Worm (Caenorhabditis elegans) whole organism, L4 larva: ENCODE measurements around the gene T03F7.5.

ENCODE experiments used
- F49E8.2 ChIP-seq: sonication (generic microtip); optimal IDR thresholded peaks from 2 replicates; lab custom pipeline; 2016; ENCODE audit warnings: missing compliant biosample characterization, mild to moderate bottlenecking, missing genetic modification characterization, borderline replicate concordance
- R02D3.7 ChIP-seq: fragments of 150-350 bp; sonication (generic microtip); optimal IDR thresholded peaks from 3 replicates; lab custom pipeline; 2014; ENCODE audit warnings: missing biosample characterization, missing genetic modification characterization
- ZK546.5 ChIP-seq, 2 experiments: sonication (generic microtip); optimal IDR thresholded peaks; 2 replicates each; lab custom pipeline; 2017; ENCODE audit warnings: missing biosample characterization in 2 of 2, missing genetic modification characterization in 2 of 2
- aha-1 ChIP-seq: fragments of 150-350 bp; peaks from one replicate; lab custom pipeline; 2014; ENCODE audit warnings: missing biosample characterization, missing genetic modification characterization
- ama-1 ChIP-seq: fragments of 150-350 bp; optimal IDR thresholded peaks from 2 replicates; lab custom pipeline; 2014; ENCODE audit warnings: inconsistent platforms, mixed read lengths
- attf-4 ChIP-seq: sonication (generic microtip); optimal IDR thresholded peaks from 3 replicates; lab custom pipeline; 2017; ENCODE audit warnings: missing biosample characterization, missing genetic modification characterization
- ceh-20 ChIP-seq: fragments of 200-800 bp; sonication (Bioruptor generic); IDR thresholded peaks from 2 replicates; pipeline ENCODE4 v1.3.6; 2022; ENCODE audit warnings: missing genetic modification reagents, missing genetic modification characterization, missing compliant biosample characterization
- ceh-28 ChIP-seq: fragments of 150-350 bp; optimal IDR thresholded peaks from 2 replicates; lab custom pipeline; 2014; ENCODE audit warnings: missing biosample characterization, missing genetic modification reagents, missing genetic modification characterization
- ceh-44 ChIP-seq: fragments of 200-800 bp; sonication (Bioruptor generic); IDR thresholded peaks from 2 replicates; pipeline ENCODE4 v1.3.6; 2022; ENCODE audit warnings: missing genetic modification reagents, missing genetic modification characterization, missing compliant biosample characterization
- daf-12 ChIP-seq: fragments of 150-350 bp; optimal IDR thresholded peaks from 2 replicates; lab custom pipeline; 2014; ENCODE audit warnings: missing biosample characterization, missing genetic modification reagents, missing genetic modification characterization
- daf-16 ChIP-seq, 3 experiments: sonication (generic microtip); optimal IDR thresholded peaks; 2 replicates each; lab custom pipeline; 2016 to 2017; ENCODE audit warnings: missing genetic modification characterization in 3 of 3, missing genetic modification reagents in 3 of 3, mild to moderate bottlenecking in 2 of 3, missing compliant biosample characterization in 2 of 3, missing biosample characterization in 1 of 3, moderate library complexity in 1 of 3
- daf-8 ChIP-seq: fragments of 200-800 bp; sonication (Bioruptor generic); IDR thresholded peaks from 2 replicates; pipeline ENCODE4 v1.3.6; 2022; ENCODE audit warnings: missing genetic modification characterization, missing compliant biosample characterization
- dmd-9 ChIP-seq: fragments of 200-800 bp; sonication (Bioruptor generic); IDR thresholded peaks from 2 replicates; pipeline ENCODE4 v1.3.6; 2022; ENCODE audit warnings: missing genetic modification reagents, missing genetic modification characterization, missing compliant biosample characterization
- duxl-1 ChIP-seq: sonication (generic microtip); optimal IDR thresholded peaks from 2 replicates; lab custom pipeline; 2016; ENCODE audit warnings: mild to moderate bottlenecking, missing genetic modification characterization, moderate library complexity, missing compliant biosample characterization; ENCODE audit not compliant: poor library complexity
- hif-1 ChIP-seq, 2 experiments: sonication (generic microtip); optimal IDR thresholded peaks; 2 replicates each; lab custom pipeline; 2016 to 2017; ENCODE audit warnings: missing compliant biosample characterization in 2 of 2, missing genetic modification characterization in 2 of 2, missing genetic modification reagents in 2 of 2, missing genotype in 2 of 2, mild to moderate bottlenecking in 1 of 2
- hlh-11 ChIP-seq: fragments of 200-800 bp; sonication (Bioruptor generic); optimal IDR thresholded peaks from 2 replicates; lab custom pipeline; 2018; ENCODE audit warnings: mild to moderate bottlenecking, missing genetic modification characterization, missing compliant biosample characterization
- hlh-30 ChIP-seq: sonication (generic microtip); optimal IDR thresholded peaks from 2 replicates; lab custom pipeline; 2017; ENCODE audit warnings: antibody characterized with exemption, mild to moderate bottlenecking, missing genetic modification characterization, missing compliant biosample characterization; ENCODE audit not compliant: insufficient read depth
- jun-1 ChIP-seq: fragments of 150-350 bp; optimal IDR thresholded peaks from 2 replicates; lab custom pipeline; 2014; ENCODE audit warnings: missing biosample characterization, missing genetic modification reagents, missing genetic modification characterization
- lin-15B ChIP-seq: fragments of 150-350 bp; sonication (generic microtip); optimal IDR thresholded peaks from 3 replicates; lab custom pipeline; 2014; ENCODE audit warnings: missing biosample characterization, missing genetic modification characterization
- lin-29 ChIP-seq: fragments of 200-800 bp; sonication (Bioruptor generic); IDR thresholded peaks from 2 replicates; pipeline ENCODE4 v1.3.6; 2022; ENCODE audit warnings: missing genetic modification reagents, missing genetic modification characterization, missing compliant biosample characterization
- madf-5 ChIP-seq, 2 experiments: fragments of 200-800 bp; sonication (Bioruptor generic); IDR thresholded peaks; 2 replicates each; pipeline ENCODE4 v1.3.6; 2022; ENCODE audit warnings: missing compliant biosample characterization in 2 of 2, missing genetic modification characterization in 2 of 2
- mep-1 ChIP-seq: fragments of 150-350 bp; sonication (generic microtip); optimal IDR thresholded peaks from 3 replicates; lab custom pipeline; 2014; ENCODE audit warnings: missing biosample characterization, missing genetic modification characterization
- nhr-111 ChIP-seq: fragments of 200-800 bp; sonication (Bioruptor generic); optimal IDR thresholded peaks from 2 replicates; lab custom pipeline; 2018; ENCODE audit warnings: mild to moderate bottlenecking, missing genetic modification characterization, missing compliant biosample characterization
- nhr-237 ChIP-seq: sonication (generic microtip); optimal IDR thresholded peaks from 2 replicates; lab custom pipeline; 2017; ENCODE audit warnings: missing biosample characterization, missing genetic modification characterization
- nhr-25 ChIP-seq: sonication (generic microtip); optimal IDR thresholded peaks from 2 replicates; lab custom pipeline; 2017; ENCODE audit warnings: missing genetic modification characterization, mild to moderate bottlenecking, missing compliant biosample characterization, antibody characterized with exemption, moderate library complexity, borderline replicate concordance; ENCODE audit not compliant: insufficient read depth
- nhr-28 ChIP-seq: fragments of 150-350 bp; optimal IDR thresholded peaks from 2 replicates; lab custom pipeline; 2014; ENCODE audit warnings: missing biosample characterization, missing genetic modification characterization
- nhr-41 ChIP-seq: fragments of 200-800 bp; sonication (Bioruptor generic); IDR thresholded peaks from 2 replicates; pipeline ENCODE4 v1.3.6; 2022; ENCODE audit warnings: missing genetic modification reagents, missing genetic modification characterization, missing compliant biosample characterization
- nhr-42 ChIP-seq: fragments of 200-800 bp; sonication (Bioruptor generic); IDR thresholded peaks from 2 replicates; pipeline ENCODE4 v1.3.6; 2022; ENCODE audit warnings: missing genetic modification characterization, missing compliant biosample characterization
- nhr-76 ChIP-seq: fragments of 150-350 bp; optimal IDR thresholded peaks from 2 replicates; lab custom pipeline; 2014; ENCODE audit warnings: missing biosample characterization, missing genetic modification characterization
- pha-4 ChIP-seq, 2 experiments: fragments of 150-350 bp in 1 of 2; fragments of 200-800 bp in 1 of 2; sonication (Bioruptor generic) in 1 of 2; IDR thresholded peaks in 1 of 2; optimal IDR thresholded peaks in 1 of 2; 2 replicates each; pipeline versions ENCODE4 v1.3.6 to Lab custom; 2014 to 2022; ENCODE audit warnings: missing genetic modification characterization in 2 of 2, missing genetic modification reagents in 2 of 2, missing biosample characterization in 1 of 2, missing compliant biosample characterization in 1 of 2
- spr-3 ChIP-seq: fragments of 200-800 bp; sonication (Bioruptor generic); optimal IDR thresholded peaks from 2 replicates; lab custom pipeline; 2018; ENCODE audit warnings: mild to moderate bottlenecking, missing genetic modification characterization, missing compliant biosample characterization
- unc-39 ChIP-seq: sonication (generic microtip); optimal IDR thresholded peaks from 2 replicates; lab custom pipeline; 2017; ENCODE audit warnings: missing biosample characterization, missing genetic modification characterization
- unc-62 ChIP-seq, 3 experiments: fragments of 150-350 bp in 1 of 3; sonication (generic microtip); optimal IDR thresholded peaks in 2 of 3; peaks in 1 of 3; 1 replicate in 1 of 3; 2 replicates in 2 of 3; lab custom pipeline; 2014 to 2017; ENCODE audit warnings: missing biosample characterization in 3 of 3, missing genetic modification characterization in 3 of 3, missing genetic modification reagents in 3 of 3, missing genotype in 1 of 3
- vab-7 ChIP-seq: fragments of 200-800 bp; sonication (Bioruptor generic); IDR thresholded peaks from 2 replicates; pipeline ENCODE4 v1.3.6; 2022; ENCODE audit warnings: missing genetic modification reagents, missing genetic modification characterization, missing compliant biosample characterization
- ztf-7 ChIP-seq: fragments of 150-350 bp; optimal IDR thresholded peaks from 2 replicates; lab custom pipeline; 2014; ENCODE audit warnings: missing biosample characterization, missing genetic modification characterization

Gene T03F7.5

DNA sequence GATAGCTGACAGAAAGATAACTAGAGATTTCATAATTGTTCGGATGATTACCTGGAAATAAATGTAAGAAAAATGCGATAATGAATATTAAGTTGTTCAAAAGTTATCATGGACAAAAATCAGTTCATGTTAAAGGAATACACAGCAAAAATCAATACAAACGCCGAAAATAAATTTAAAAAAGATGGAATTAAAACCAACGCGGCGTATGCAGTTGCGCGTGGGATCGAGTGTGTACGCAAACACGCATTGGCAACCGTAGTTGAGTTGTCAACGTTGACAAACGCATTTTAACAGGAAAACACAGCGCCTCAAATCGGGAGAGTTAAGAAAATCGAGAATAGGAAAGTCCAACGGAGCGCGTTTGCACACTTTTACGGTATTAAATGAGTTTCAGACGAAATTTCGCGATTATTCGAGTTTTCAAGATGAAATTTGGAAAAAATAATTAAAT lies 28.4 kb upstream of the T03F7.5 start, which contains the start of gene tmed-10 (continued):
- no peak for TF ChIP-seq daf-8 (GFP tag; lab: Robert Waterston, UW)
- TF ChIP-seq lin-15B (tag; lab: Kevin White, UChicago): no peak
- peak; percentile 53; the same call in 1 of the 2 replicates for TF ChIP-seq ceh-44 (GFP tag; lab: Robert Waterston, UW)
- no peak for TF ChIP-seq spr-3
- no peak for TF ChIP-seq F49E8.2 (tag; lab: Kevin White, UChicago)
- TF ChIP-seq nhr-237 (tag; lab: Kevin White, UChicago): no peak
- no peak for TF ChIP-seq nhr-25 (tag; lab: Kevin White, UChicago)

DNA sequence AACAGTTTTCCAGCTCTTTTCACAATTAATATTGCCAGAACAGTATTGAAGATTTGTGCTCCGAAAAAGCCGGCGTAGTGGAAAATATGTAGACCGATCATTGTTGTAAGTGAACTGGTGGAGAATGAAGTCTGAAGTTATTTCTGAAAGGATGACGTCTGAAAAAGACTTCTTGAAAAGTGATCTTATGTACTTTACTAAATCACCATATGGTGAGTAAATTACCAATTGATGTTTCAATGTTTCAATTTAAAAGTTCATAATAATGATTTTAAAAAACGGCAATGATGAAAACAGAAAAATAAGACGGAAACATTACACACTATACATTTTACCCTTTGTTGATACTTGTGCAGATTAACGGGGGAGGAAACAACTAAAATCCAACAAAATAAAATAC lies 25.2 kb upstream of the T03F7.5 start, which contains the start of gene str-141:
Gene str-141, minus strand, starts transcription at position 101 of the 400 bp plus-strand sequence.
- no peak for TF ChIP-seq nhr-76 (tag; lab: Kevin White, UChicago)
- peak; percentile 12 for TF ChIP-seq ama-1 (lab: Kevin White, UChicago)
- TF ChIP-seq duxl-1: peak; percentile 4
- TF ChIP-seq vab-7 (GFP tag; lab: Robert Waterston, UW): no peak
- peak in 1 of 2 experiments; percentile 3 for TF ChIP-seq unc-62 (GFP tag; optimal IDR thresholded peaks at IDR 0.05 in 1 of 2; lab: Kevin White, UChicago)
- no peak for TF ChIP-seq unc-62 (tag; optimal IDR thresholded peaks at IDR 0.05; lab: Kevin White, UChicago)
- TF ChIP-seq attf-4 (tag; lab: Kevin White, UChicago): no peak

DNA sequence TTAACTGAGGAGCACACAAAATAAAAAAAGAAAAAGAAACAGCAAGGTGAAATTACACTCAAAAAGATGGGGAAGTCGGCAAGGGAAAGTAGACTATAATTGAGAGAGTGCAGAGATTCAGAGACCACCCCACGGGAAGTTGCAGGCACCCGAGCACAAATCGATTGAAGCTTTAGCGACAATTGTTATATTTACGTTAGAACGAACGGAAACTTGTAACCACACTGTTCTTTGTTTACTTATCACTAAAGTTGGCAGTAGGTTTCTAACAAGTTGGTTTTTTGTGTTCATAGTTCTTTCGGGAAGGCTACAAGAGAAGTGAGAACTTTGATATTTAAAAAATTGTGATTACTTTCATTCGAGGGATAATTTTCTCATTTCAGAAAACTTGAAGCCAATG lies 23.2 kb upstream of the T03F7.5 start, which contains the start of gene F47G9.4:
Gene F47G9.4, minus strand, starts transcription at position 98 of the 400 bp plus-strand sequence.
- TF ChIP-seq mep-1 (tag; lab: Kevin White, UChicago): no peak
- TF ChIP-seq nhr-28 (tag; lab: Kevin White, UChicago): peak; percentile 48
- no peak for TF ChIP-seq daf-16 (GFP tag; optimal IDR thresholded peaks at IDR 0.05; lab: Kevin White, UChicago)
- peak; percentile 18 for TF ChIP-seq daf-16 (tag; optimal IDR thresholded peaks at IDR 0.05; lab: Kevin White, UChicago)
- TF ChIP-seq ztf-7: no peak
- TF ChIP-seq hlh-11 (tag; lab: Kevin White, UChicago): peak; percentile 25
- TF ChIP-seq pha-4 (GFP tag; IDR thresholded peaks at IDR 0.05; lab: Robert Waterston, UW): no peak
- TF ChIP-seq pha-4 (tag; optimal IDR thresholded peaks at IDR 0.05; lab: Kevin White, UChicago): peak; percentile 74

DNA sequence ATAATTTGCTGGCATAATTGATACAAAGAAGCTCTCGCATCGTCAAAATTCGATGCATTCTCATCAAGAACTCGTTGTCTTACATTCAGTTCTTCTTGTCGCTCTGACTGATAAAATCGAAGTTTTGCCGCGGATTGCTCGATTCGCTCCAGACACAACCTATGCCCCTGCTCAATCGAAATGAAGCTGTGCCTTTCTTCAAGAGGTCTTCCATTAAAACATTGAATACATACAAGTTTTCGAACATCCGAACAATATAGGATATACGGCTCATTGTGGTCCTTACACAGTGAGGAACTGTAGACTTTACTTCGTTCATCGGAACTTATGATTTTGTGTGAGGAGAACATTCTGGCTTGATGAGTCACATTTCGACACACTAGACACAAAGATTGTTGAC lies 22.3 kb upstream of the T03F7.5 start:
- TF ChIP-seq aha-1 (tag; lab: Kevin White, UChicago) (peak; percentile 72), hlh-30 (no peak), unc-62 (GFP tag; optimal IDR thresholded peaks at IDR 0.05 in 1 of 2; lab: Kevin White, UChicago) (peak in 1 of 2 experiments; percentile 8), unc-62 (tag; optimal IDR thresholded peaks at IDR 0.05; lab: Kevin White, UChicago) (no peak), lin-29 (GFP tag; lab: Robert Waterston, UW) (no peak)
- TF ChIP-seq, all 104 proteins: peak for 2

DNA sequence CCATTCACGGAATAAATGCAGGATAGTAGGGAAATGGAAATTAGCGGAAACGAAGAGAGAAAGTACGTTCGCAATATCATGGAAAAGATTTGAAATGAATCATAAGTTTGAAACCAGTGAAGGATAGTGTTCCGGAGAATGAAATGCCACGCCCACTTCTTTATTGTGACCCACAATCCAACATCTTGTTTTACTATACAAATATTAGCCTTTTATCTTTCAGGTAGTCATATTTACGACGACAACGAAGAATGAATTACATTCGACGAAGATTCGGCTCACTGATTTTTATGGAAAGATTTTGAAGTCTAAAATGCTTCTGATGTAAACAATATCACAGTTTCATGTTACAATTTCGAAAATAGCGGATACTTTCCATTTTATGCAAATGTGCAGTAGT lies 18.3 kb upstream of the T03F7.5 start, which contains the start of gene cutl-18:
Gene cutl-18, minus strand, starts transcription at position 101 of the 400 bp plus-strand sequence.
- TF ChIP-seq nhr-76 (tag; lab: Kevin White, UChicago): no peak
- peak; percentile 13 for TF ChIP-seq aha-1 (tag; lab: Kevin White, UChicago)
- TF ChIP-seq nhr-25 (tag; lab: Kevin White, UChicago): no peak
- TF ChIP-seq jun-1 (tag; lab: Kevin White, UChicago): no peak
- no peak for TF ChIP-seq daf-12
- no peak for TF ChIP-seq ama-1 (lab: Kevin White, UChicago)
- TF ChIP-seq dmd-9: no peak

DNA sequence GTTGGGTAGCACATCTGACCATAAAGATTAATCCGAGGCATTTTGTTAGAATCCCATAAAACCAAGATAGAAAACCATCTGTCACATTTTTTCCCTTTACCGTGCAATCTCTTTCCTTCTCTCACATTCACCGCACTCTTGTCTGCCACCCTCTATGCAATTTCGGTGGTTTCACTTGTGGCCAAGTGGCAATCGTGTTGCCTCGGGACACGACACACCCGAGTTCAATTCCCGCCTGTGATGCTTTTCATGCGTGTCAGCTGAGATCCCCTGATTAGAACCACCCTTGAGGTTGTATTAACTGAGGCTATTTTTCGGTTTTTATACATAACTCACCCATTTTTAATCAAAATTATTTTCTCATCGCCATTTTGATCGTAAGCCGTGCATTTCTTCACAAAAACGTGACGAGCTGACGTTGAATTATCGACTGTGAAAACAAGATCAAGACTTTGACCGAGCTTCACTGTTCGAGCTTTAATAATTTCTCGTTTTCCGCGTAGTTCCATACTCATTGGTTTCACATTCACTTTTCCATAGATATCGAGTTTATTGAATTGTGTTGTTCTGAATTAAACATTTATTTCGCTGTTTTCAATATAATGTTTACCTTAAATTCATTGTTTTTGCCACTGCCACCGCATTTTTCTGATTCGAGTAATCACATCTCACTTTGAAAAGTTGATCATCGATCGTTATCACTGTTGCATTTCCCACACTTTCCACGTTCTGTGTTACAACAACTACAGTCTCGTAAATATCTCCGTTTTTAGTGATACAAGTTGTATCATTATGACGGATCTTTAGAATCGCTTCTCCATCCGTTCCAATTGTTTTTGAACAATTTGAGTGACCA lies 15.7 kb upstream of the T03F7.5 start:
- TF ChIP-seq hif-1 (tag; optimal IDR thresholded peaks at IDR 0.05; lab: Kevin White, UChicago) (peak in 1 of 2 experiments; percentile 82), mep-1 (tag; lab: Kevin White, UChicago) (peak; percentile 92), nhr-76 (tag; lab: Kevin White, UChicago) (no peak), madf-5 (GFP tag; IDR thresholded peaks at IDR 0.05; lab: Robert Waterston, UW) (peak; percentile 97 to 99), nhr-111 (GFP tag; lab: Kevin White, UChicago) (peak; percentile 98), hlh-11 (tag; lab: Kevin White, UChicago) (peak; percentile 97), ZK546.5 (tag; optimal IDR thresholded peaks at IDR 0.05; lab: Kevin White, UChicago) (peak in 1 of 2 experiments; percentile 28), nhr-42 (GFP tag; lab: Robert Waterston, UW) (peak; percentile 95), pha-4 (GFP tag; IDR thresholded peaks at IDR 0.05; lab: Robert Waterston, UW) (peak; percentile 99), pha-4 (tag; optimal IDR thresholded peaks at IDR 0.05; lab: Kevin White, UChicago) (no peak), R02D3.7 (tag; lab: Kevin White, UChicago) (peak; percentile 45), ceh-20 (peak; percentile 93), ceh-44 (GFP tag; lab: Robert Waterston, UW) (peak; percentile 98), nhr-41 (GFP tag; lab: Robert Waterston, UW) (peak; percentile 99), ceh-28 (tag; lab: Kevin White, UChicago) (no peak), unc-39 (tag; lab: Kevin White, UChicago) (no peak)
